Worm (Caenorhabditis elegans): Measurements from ENCODE around the gene clp-1.
"Not testable (repeated sequence)": the region's sequence is repeated elsewhere in the genome, so short reads cannot be mapped to it uniquely, and the experiment has no call there.

Gene clp-1

ce11 chrIII:7952077-7952765 is 27.5 kb upstream of the clp-1 start, which contains the start of gene C29E4.15:
TSS of gene C29E4.15 (plus strand) at chrIII:7952623.
- TF ChIP-seq elt-4 (tag; optimal IDR thresholded peaks at IDR 0.05) (no peak), unc-42 (tag; optimal IDR thresholded peaks at IDR 0.05) (peak; percentile 19)

DNA sequence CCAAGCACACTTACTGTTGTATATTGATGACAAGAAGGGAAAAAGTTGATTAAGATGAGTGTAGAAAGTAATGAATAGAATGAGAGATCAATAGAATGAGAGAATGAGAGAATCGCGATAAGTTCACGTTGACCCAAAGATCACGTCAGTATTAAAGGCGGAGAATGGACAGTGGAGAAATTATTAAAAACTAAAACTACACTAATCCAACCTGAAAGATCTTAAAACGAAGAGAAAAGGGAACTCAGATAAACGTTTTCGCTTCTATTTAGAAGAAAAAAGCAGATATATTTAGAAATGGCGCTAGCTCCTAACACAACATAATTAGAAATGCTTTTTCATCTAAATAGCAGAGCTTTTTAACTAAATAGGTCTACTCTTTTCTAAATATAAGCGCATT is 26.6 kb upstream of the clp-1 start, which contains the start of gene let-754:
Gene let-754 (minus strand): TSS at position 101 of the 400 bp plus-strand sequence.
- no peak for TF ChIP-seq ahr-1 (tag; optimal IDR thresholded peaks at IDR 0.05)
- TF ChIP-seq Y22D7AL.16 (tag; optimal IDR thresholded peaks at IDR 0.05), result no peak
- TF ChIP-seq ceh-22 (tag; optimal IDR thresholded peaks at IDR 0.05), result no peak
- TF ChIP-seq unc-42 (tag; optimal IDR thresholded peaks at IDR 0.05), result no peak
- no peak for TF ChIP-seq ceh-2 (tag; optimal IDR thresholded peaks at IDR 0.05)
- TF ChIP-seq ceh-45 (GFP tag; IDR thresholded peaks at IDR 0.05), result no peak
- no peak for TF ChIP-seq sox-4 (tag; optimal IDR thresholded peaks at IDR 0.05)
- no peak for TF ChIP-seq fax-1 (tag; optimal IDR thresholded peaks at IDR 0.05)
- no peak for TF ChIP-seq npax-4 (tag; optimal IDR thresholded peaks at IDR 0.05)
- TF ChIP-seq ttx-3 (tag; optimal IDR thresholded peaks at IDR 0.05), result no peak

DNA sequence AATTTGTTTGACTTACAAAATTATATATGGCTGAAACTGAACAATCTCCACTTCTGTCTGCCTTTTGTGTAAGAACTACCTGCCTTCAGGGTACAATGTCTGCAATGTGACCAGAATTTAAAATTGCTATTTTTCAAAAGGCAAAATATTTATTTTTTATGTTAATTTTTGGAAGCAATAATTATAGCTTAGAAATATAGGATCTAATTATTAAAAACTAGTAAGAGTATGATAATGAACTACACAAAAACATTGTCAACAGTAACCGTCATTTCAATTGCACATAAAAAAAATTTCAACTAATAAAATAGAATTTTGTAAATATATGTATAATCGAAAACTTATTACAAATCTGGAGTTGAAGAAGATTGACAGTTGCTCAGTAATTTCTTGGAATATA is 22.8 kb upstream of the clp-1 start, which contains the start of gene C29E4.9:
Gene C29E4.9 (minus strand): TSS at position 101 of the 400 bp plus-strand sequence.
- TF ChIP-seq T23F11.4 (GFP tag; optimal IDR thresholded peaks at IDR 0.05) (no peak), C38D4.7 (GFP tag; optimal IDR thresholded peaks at IDR 0.05) (no peak), ama-1 (optimal IDR thresholded peaks at IDR 0.05) (no peak), ceh-24 (tag; optimal IDR thresholded peaks at IDR 0.05) (no peak), fax-1 (tag; optimal IDR thresholded peaks at IDR 0.05) (no peak), pqm-1 (tag; optimal IDR thresholded peaks at IDR 0.05) (no peak)

DNA sequence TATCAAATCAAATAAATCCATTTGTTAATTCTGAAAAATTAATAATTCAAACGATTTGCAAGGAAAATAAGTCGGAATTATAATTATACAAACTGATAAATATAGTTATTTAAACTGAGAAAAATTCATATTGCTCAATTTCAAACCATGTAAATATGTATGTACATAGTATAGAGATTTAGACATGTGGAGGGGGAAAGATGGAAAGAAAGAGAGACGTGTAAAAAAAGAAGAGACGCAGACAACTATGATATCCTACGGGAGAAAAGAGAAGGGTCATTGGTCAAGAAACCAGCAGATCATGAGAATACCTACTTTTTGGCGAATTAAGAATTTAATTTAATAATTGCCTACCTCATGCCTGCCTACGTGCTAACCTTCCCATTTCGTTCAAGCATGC is 21.7 kb upstream of the clp-1 start, which contains the start of gene C29E4.11:
Gene C29E4.11 (minus strand): TSS at position 30 of the 400 bp plus-strand sequence.
- no peak for TF ChIP-seq nhr-11 (tag; optimal IDR thresholded peaks at IDR 0.05)
- TF ChIP-seq pat-9 (tag; optimal IDR thresholded peaks at IDR 0.05), result no peak
- peak; percentile 38 for TF ChIP-seq nfya-1 (tag; optimal IDR thresholded peaks at IDR 0.05)

DNA sequence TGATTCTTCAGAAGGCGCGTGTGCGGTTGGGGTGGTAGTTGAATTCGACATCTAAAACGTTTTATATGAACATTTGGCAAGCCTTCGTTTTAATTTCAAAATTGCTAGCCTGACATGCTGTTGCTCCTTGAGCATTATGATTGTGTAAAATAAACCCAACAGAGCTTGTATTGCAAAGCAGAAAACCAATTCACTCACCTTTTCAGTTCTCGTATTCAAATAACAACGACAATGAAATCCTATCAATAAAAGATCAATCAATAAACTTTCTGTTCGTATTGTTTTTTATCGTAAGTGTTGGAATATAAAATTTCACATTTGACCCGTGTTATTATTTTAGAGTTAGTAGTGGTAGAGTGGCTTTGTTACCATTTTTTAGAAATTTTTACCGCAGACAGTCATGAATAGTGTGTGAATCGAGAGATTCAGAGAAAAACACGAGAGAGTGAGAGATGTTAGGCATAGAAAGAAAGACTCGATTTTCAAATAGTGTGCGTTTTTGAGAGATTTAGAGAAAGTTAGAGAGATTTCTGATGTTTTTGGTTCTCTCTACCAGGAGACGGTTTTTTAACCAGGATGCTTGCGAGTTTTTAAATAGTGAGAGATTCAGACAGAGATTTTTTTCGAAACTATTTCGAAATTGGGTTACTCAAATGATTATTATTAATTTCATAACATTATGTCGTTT is 20.7 kb upstream of the clp-1 start, which contains the start of gene F54H12.10:
Gene F54H12.10 (minus strand): TSS at position 51 of the 688 bp plus-strand sequence.
- not testable (repeated sequence) for TF ChIP-seq ceh-31 (tag; optimal IDR thresholded peaks at IDR 0.05); sdc-2 (tag; optimal IDR thresholded peaks at IDR 0.05); K09A11.1 (tag; optimal IDR thresholded peaks at IDR 0.05; ENCODE audit: insufficient read depth)

DNA sequence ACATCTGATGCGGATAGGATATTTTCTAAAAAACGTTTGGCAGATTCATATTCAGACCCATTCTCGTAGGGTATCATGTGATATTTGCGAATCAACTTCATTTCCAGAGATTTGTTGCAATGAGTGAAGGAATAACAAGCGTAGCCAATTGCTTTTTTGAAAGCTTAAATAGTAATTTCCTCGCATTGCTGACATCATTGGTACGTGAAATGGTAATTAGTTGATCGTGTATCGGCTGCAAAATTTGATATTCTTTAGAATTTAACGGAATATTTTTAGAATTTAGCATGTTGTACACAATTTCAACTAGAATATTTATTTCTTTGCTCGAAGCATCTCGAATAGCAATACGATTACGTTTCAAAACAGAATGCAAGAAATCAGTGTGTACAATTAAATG is 17.1 kb upstream of the clp-1 start, which contains the start of gene F54H12.4:
Gene F54H12.4 (minus strand): TSS at position 101 of the 400 bp plus-strand sequence.
- not testable (repeated sequence) for TF ChIP-seq elt-2 (tag; optimal IDR thresholded peaks at IDR 0.05); pag-3 (tag; optimal IDR thresholded peaks at IDR 0.05; ENCODE audit: borderline replicate concordance); hlh-30 (tag; optimal IDR thresholded peaks at IDR 0.05; ENCODE audit: insufficient read depth)

- not testable (repeated sequence) for TF ChIP-seq hlh-6 (tag; optimal IDR thresholded peaks at IDR 0.05); pat-9 (tag; optimal IDR thresholded peaks at IDR 0.05); hlh-13 (GFP tag; optimal IDR thresholded peaks at IDR 0.05)
Measured at ce11 chrIII:7964281-7964680, 15.5 kb upstream of the clp-1 start, which contains the start of gene F54H12.2. TSS of gene F54H12.2 (plus strand) at chrIII:7964581.
